Fruit fly (Drosophila melanogaster): Measurements from ENCODE around the gene CG43349.

The CG43349 gene

DNA sequence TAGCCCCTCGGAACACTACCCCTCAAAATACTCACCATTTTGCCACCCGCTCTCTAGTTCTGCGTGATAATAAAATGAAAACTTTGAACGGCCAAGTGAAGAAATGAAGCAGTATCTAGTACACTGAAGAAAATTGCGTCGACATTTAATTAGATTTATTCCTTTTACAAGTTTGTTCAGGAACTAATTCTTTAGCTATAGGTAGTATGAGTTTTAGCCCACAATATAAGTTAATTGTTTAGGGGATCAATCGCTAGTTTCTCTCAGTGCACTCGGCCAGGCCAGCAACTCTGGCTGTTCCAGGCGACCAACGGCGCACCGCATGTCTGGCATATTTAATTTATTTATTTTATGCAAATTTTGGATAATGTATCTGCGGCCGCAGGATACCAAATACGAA is 30.7 kb downstream of the CG43349 start (continued):
- TF ChIP-seq cato (GFP tag; optimal IDR thresholded peaks at IDR 0.05; ENCODE audit: borderline replicate concordance) = no peak
- TF ChIP-seq CG4707 (GFP tag; optimal IDR thresholded peaks at IDR 0.05) = no peak
- TF ChIP-seq CG17328 (GFP tag; IDR thresholded peaks at IDR 0.05) = peak; percentile 46; the same call in 1 of the 2 replicates
- TF ChIP-seq dmrt99B (tag; optimal IDR thresholded peaks at IDR 0.05) = peak; percentile 59
- TF ChIP-seq CG10366 (GFP tag; IDR thresholded peaks at IDR 0.05) = peak; percentile 18; the same call in 1 of the 2 replicates
- no peak for TF ChIP-seq CG4854 (GFP tag; optimal IDR thresholded peaks at IDR 0.05)
- TF ChIP-seq danr (GFP tag; IDR thresholded peaks at IDR 0.05) = no peak
- no peak for TF ChIP-seq CG3995 (GFP tag; optimal IDR thresholded peaks at IDR 0.05)
- no peak for TF ChIP-seq CG16863 (GFP tag; optimal IDR thresholded peaks at IDR 0.05)
- TF ChIP-seq NFAT (GFP tag; IDR thresholded peaks at IDR 0.05) = no peak
- peak in 1 of 2 experiments; percentile 9 for TF ChIP-seq Pdp1 (GFP tag; optimal IDR thresholded peaks at IDR 0.05)
- no peak for TF ChIP-seq crp (GFP tag; optimal IDR thresholded peaks at IDR 0.05)
- no peak for TF ChIP-seq ATbp (GFP tag; optimal IDR thresholded peaks at IDR 0.05)
- no peak for TF ChIP-seq Xbp1 (GFP tag; optimal IDR thresholded peaks at IDR 0.05)
- no peak for TF ChIP-seq Ets65A (GFP tag)
- TF ChIP-seq Ets97D (GFP tag; optimal IDR thresholded peaks at IDR 0.05) = no peak
- peak; percentile 37; the same call in 1 of the 2 replicates for TF ChIP-seq ap (GFP tag; IDR thresholded peaks at IDR 0.05)
- peak; percentile 37 for TF ChIP-seq CG17359 (tag; optimal IDR thresholded peaks at IDR 0.05)
- TF ChIP-seq tgo (GFP tag; IDR thresholded peaks at IDR 0.05) = peak; percentile 18; the same call in 1 of the 3 replicates
- peak; percentile 25 for TF ChIP-seq CG12769 (tag; optimal IDR thresholded peaks at IDR 0.05)
- peak; percentile 32 for TF ChIP-seq CG12219 (GFP tag; optimal IDR thresholded peaks at IDR 0.05)
- peak in 1 of 2 experiments; percentile 23 for TF ChIP-seq eve (GFP tag; optimal IDR thresholded peaks at IDR 0.05)
- peak; percentile 61; the same call in 1 of the 3 replicates for TF ChIP-seq zfh1 (GFP tag; IDR thresholded peaks at IDR 0.05)
- TF ChIP-seq vvl (GFP tag; IDR thresholded peaks at IDR 0.05) = peak; percentile 47; the same call in 1 of the 2 replicates
- TF ChIP-seq crc (GFP tag; optimal IDR thresholded peaks at IDR 0.05) = no peak
- TF ChIP-seq CG14014 (GFP tag; IDR thresholded peaks at IDR 0.05) = 0 out of 2 replicates have a peak, but pooled peaks have one; percentile 7
- TF ChIP-seq CG10959 (GFP tag; IDR thresholded peaks at IDR 0.05) = no peak
- peak; percentile 28 for TF ChIP-seq CG10147 (GFP tag; optimal IDR thresholded peaks at IDR 0.05)
- TF ChIP-seq CG31224 (GFP tag; IDR thresholded peaks at IDR 0.05) = no peak
- 0 out of 3 replicates have a peak, but pooled peaks have one; percentile 10 for TF ChIP-seq CG11695 (GFP tag; IDR thresholded peaks at IDR 0.05)
- peak; percentile 32; the same call in 1 of the 4 replicates for TF ChIP-seq Gug (GFP tag; IDR thresholded peaks at IDR 0.05)
- no peak for TF ChIP-seq CG13775 (GFP tag; optimal IDR thresholded peaks at IDR 0.05)
- no peak for TF ChIP-seq D (optimal IDR thresholded peaks at IDR 0.05)
- TF ChIP-seq D (GFP tag; optimal IDR thresholded peaks at IDR 0.05) = no peak
- no peak for TF ChIP-seq CG12071 (GFP tag; optimal IDR thresholded peaks at IDR 0.05)
- no peak for TF ChIP-seq CG8359 (GFP tag; optimal IDR thresholded peaks at IDR 0.05; ENCODE audit: borderline replicate concordance)
- no peak for TF ChIP-seq CG10267 (tag; optimal IDR thresholded peaks at IDR 0.05)
- TF ChIP-seq CG7839 (tag; optimal IDR thresholded peaks at IDR 0.05) = peak; percentile 52
- TF ChIP-seq pho (GFP tag; optimal IDR thresholded peaks at IDR 0.05) = no peak
- TF ChIP-seq CG17612 (GFP tag; IDR thresholded peaks at IDR 0.05) = no peak
- TF ChIP-seq esg (GFP tag; conservative IDR thresholded peaks at IDR 0.05) = 0 out of 2 replicates have a peak, but pooled peaks have one; percentile 35
- no peak for TF ChIP-seq CG7963 (GFP tag; IDR thresholded peaks at IDR 0.05; ENCODE audit: partially characterized antibody)
- no peak for TF ChIP-seq Adf1 (GFP tag; IDR thresholded peaks at IDR 0.05)
- no peak for TF ChIP-seq BtbVII (GFP tag; optimal IDR thresholded peaks at IDR 0.05)
- TF ChIP-seq CG6689 (GFP tag; IDR thresholded peaks at IDR 0.05) = peak; percentile 32; the same call in 1 of the 2 replicates
- no peak for TF ChIP-seq prd (optimal IDR thresholded peaks at IDR 0.05)
- peak; percentile 47; the same call in 1 of the 3 replicates for TF ChIP-seq prd (GFP tag; IDR thresholded peaks at IDR 0.05)
- TF ChIP-seq CG11560 (tag; IDR thresholded peaks at IDR 0.05) = no peak
- peak; percentile 51; the same call in 2 of the 3 replicates for TF ChIP-seq dysf (GFP tag; IDR thresholded peaks at IDR 0.05)
- TF ChIP-seq NfI (GFP tag; optimal IDR thresholded peaks at IDR 0.05) = peak; percentile 12
- TF ChIP-seq schlank (tag; optimal IDR thresholded peaks at IDR 0.05) = no peak

Data from whole organism, embryonic.